Fruit fly (Drosophila melanogaster): ENCODE data around the gene Rev1.

The Rev1 gene

DNA sequence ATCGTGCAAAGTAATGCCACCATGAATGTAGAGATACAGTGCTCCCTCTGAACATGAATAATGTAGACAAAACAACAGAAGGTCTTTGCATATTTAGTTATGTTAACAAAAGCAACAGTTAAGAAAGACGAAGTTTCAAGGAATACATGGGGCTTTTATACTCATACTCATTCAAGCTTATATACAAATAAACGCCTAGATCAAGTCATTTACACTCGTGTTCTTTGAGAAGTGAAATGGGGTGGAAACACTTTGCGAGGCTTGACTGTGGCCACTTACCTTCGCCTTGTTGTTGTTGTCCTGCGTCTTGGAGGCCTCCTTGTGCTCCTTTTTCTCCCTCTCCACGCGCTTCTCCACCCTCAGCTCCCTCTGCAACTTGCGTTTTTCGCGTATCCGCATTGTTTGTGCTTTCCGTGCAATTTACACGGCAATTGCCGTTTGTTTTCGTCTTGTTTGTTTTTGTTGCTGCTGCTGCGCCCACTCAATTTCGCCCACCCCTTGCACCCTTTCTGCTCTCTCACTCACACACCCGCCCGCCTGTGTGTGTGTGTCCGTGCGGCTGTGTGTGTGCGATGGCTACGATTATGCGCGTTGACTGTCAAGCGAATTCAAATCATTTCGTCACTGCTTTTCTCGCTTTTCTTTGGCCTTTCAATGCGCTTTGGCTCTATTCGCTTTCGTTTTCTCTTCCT lies 30.7 kb downstream of the Rev1 start (continued):
- TF ChIP-seq CG17328 (GFP tag; IDR thresholded peaks at IDR 0.05) (peak; percentile 13; the same call in 1 of the 2 replicates), sqz (GFP tag; optimal IDR thresholded peaks at IDR 0.05) (no peak), CG42726 (GFP tag; IDR thresholded peaks at IDR 0.05; ENCODE audit: partially characterized antibody) (no peak), CG10565 (GFP tag; optimal IDR thresholded peaks at IDR 0.05) (no peak), sens (GFP tag) (peak; percentile 50), Kr (GFP tag; optimal IDR thresholded peaks at IDR 0.05) (peak; percentile 43), Ptx1 (GFP tag; IDR thresholded peaks at IDR 0.05) (0 out of 2 replicates have a peak, but pooled peaks have one; percentile 9), Dfd (GFP tag; optimal IDR thresholded peaks at IDR 0.05) (no peak), CG18764 (GFP tag; optimal IDR thresholded peaks at IDR 0.05) (no peak), CG2120 (GFP tag; optimal IDR thresholded peaks at IDR 0.05) (peak; percentile 31), run (tag; optimal IDR thresholded peaks at IDR 0.05) (no peak), vfl (GFP tag; optimal IDR thresholded peaks at IDR 0.05) (no peak), pzg (GFP tag; optimal IDR thresholded peaks at IDR 0.05) (no peak), Drgx (GFP tag; IDR thresholded peaks at IDR 0.05) (no peak), CG3847 (GFP tag; IDR thresholded peaks at IDR 0.05) (no peak; the same call in 1 of the 2 replicates), HLH3B (GFP tag; IDR thresholded peaks at IDR 0.05) (no peak), Dref (GFP tag; IDR thresholded peaks at IDR 0.05) (no peak), CG15696 (tag; optimal IDR thresholded peaks at IDR 0.05) (no peak)

DNA sequence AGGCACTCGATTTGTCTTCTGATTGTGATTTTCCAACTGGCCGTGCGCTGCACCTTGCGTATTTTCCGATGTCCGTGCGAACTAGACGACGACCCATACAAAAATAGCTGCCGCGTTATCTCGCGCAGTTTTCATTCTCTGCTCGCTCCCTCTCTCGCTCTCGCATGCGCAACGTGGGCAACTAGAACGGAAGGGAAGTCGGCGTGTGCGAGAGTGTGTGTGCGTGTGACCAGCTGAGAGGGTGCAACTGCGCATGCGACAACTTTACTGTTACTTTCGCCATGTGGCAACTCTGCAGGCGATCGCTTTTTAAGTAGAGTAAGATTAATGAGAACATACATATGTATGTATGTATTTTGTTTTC lies 31.3 kb downstream of the Rev1 start, which contains the start of gene ebd1:
Gene ebd1, minus strand, starts transcription at position 109 of the 364 bp plus-strand sequence.
- TF ChIP-seq sqz (GFP tag; optimal IDR thresholded peaks at IDR 0.05) (no peak), Aef1 (GFP tag; IDR thresholded peaks at IDR 0.05) (0 out of 3 replicates have a peak, but pooled peaks have one; percentile 4), CG10565 (GFP tag; optimal IDR thresholded peaks at IDR 0.05) (no peak), CG2199 (GFP tag; IDR thresholded peaks at IDR 0.05) (0 out of 3 replicates have a peak, but pooled peaks have one; percentile 49), HLHmδ (GFP tag; optimal IDR thresholded peaks at IDR 0.05) (peak; percentile 89), CG5180 (GFP tag; optimal IDR thresholded peaks at IDR 0.05) (no peak), MBD-R2 (GFP tag; IDR thresholded peaks at IDR 0.05) (no peak), CG32532 (GFP tag; IDR thresholded peaks at IDR 0.05) (peak; percentile 6; the same call in 1 of the 2 replicates), yki (optimal IDR thresholded peaks at IDR 0.05) (peak; percentile 8), Hr78 (GFP tag; optimal IDR thresholded peaks at IDR 0.05) (peak in 1 of 2 experiments; percentile 79), CG1233 (GFP tag; optimal IDR thresholded peaks at IDR 0.05) (no peak), HLH3B (GFP tag; IDR thresholded peaks at IDR 0.05) (peak; percentile 7; the same call in 1 of the 2 replicates), aop (GFP tag; IDR thresholded peaks at IDR 0.05) (peak; percentile 34; the same call in 1 of the 2 replicates), exex (tag; optimal IDR thresholded peaks at IDR 0.05) (peak; percentile 23), Ets97D (GFP tag; optimal IDR thresholded peaks at IDR 0.05) (peak; percentile 74), hbn (GFP tag; IDR thresholded peaks at IDR 0.05; ENCODE audit: partially characterized antibody) (no peak), gro (GFP tag; optimal IDR thresholded peaks at IDR 0.05) (peak; percentile 25), pfk (GFP tag; optimal IDR thresholded peaks at IDR 0.05) (peak; percentile 32), dm (GFP tag; optimal IDR thresholded peaks at IDR 0.05) (peak; percentile 79), CG42726 (GFP tag; IDR thresholded peaks at IDR 0.05; ENCODE audit: partially characterized antibody) (0 out of 2 replicates have a peak, but pooled peaks have one; percentile 25), Pdp1 (GFP tag; optimal IDR thresholded peaks at IDR 0.05) (peak in 1 of 2 experiments; percentile 60), D19A (tag; optimal IDR thresholded peaks at IDR 0.05) (peak; percentile 8), CG7963 (GFP tag; IDR thresholded peaks at IDR 0.05; ENCODE audit: partially characterized antibody) (0 out of 3 replicates have a peak, but pooled peaks have one; percentile 29), bbx (GFP tag; IDR thresholded peaks at IDR 0.05; ENCODE audit: partially characterized antibody) (0 out of 2 replicates have a peak, but pooled peaks have one; percentile 8), Dp (GFP tag; optimal IDR thresholded peaks at IDR 0.05) (peak; percentile 3), trem (tag; optimal IDR thresholded peaks at IDR 0.05) (peak; percentile 39), CG2875 (GFP tag; optimal IDR thresholded peaks at IDR 0.05) (no peak), Kr (GFP tag; optimal IDR thresholded peaks at IDR 0.05) (peak; percentile 35), CG13894 (tag; optimal IDR thresholded peaks at IDR 0.05) (peak; percentile 17), CG17912 (GFP tag; optimal IDR thresholded peaks at IDR 0.05) (peak; percentile 7), CG18011 (GFP tag; optimal IDR thresholded peaks at IDR 0.05) (no peak), CrebB (tag; optimal IDR thresholded peaks at IDR 0.05) (peak; percentile 31), fd64A (GFP tag; optimal IDR thresholded peaks at IDR 0.05) (peak; percentile 19), odd (GFP tag; optimal IDR thresholded peaks at IDR 0.05) (peak; percentile 47)
